Worm (Caenorhabditis elegans) whole organism, L4/young adult: Measurements from ENCODE around the gene C13B9.2.

Experiments used
- W03F9.2 ChIP-seq: fragments of 150-350 bp; optimal IDR thresholded peaks from 2 replicates; lab custom pipeline; 2014; ENCODE audit warnings: missing biosample characterization, missing genetic modification characterization
- dao-5 ChIP-seq: sonication (generic microtip); optimal IDR thresholded peaks from 2 replicates; lab custom pipeline; 2016; ENCODE audit warnings: missing genotype, missing genetic modification characterization, moderate library complexity, missing compliant biosample characterization
- him-1 ChIP-seq: sonication (generic microtip); optimal IDR thresholded peaks from 2 replicates; lab custom pipeline; 2016; ENCODE audit warnings: missing genotype, missing genetic modification reagents, missing genetic modification characterization, missing compliant biosample characterization

DNA sequence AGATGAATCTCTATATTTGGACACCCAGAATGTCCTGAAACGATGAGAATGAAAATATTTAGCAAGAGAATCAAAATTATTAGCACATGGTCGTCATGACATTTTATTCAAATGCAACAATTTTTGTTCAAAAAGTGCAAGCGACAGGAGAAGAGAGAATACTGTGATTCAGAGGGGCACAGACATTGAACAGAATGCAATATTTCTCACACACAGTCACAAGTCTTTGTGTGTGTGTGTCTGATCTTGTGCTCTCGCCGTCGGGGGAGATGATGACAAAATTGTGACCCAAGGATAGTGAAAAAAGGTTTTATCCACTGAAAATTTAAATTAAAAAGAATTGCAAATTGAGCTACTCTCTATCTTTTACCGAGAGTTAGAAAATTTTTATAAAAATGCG, 16.9 kb upstream of the C13B9.2 start:
- TF ChIP-seq W03F9.2 (tag; lab: Kevin White, UChicago) (no peak), him-1 (tag; lab: Kevin White, UChicago) (no peak), dao-5 (no peak)
